Fruit fly (Drosophila melanogaster) whole organism, adult: ENCODE data around the gene Ptpmeg.

Experiments
- CG11617 ChIP-seq: fragments of 200-800 bp; sonication (Bioruptor generic); optimal IDR thresholded peaks from 2 replicates; lab custom pipeline; 2017; ENCODE audit warnings: mild to moderate bottlenecking, missing biosample characterization, missing genetic modification reagents, missing genetic modification characterization
- CG12768 ChIP-seq: fragments of 200-800 bp; sonication (Bioruptor generic); optimal IDR thresholded peaks from 2 replicates; lab custom pipeline; 2017; ENCODE audit warnings: missing biosample characterization, missing genetic modification characterization, mild to moderate bottlenecking, moderate library complexity, missing genetic modification reagents
- CG14711 ChIP-seq: fragments of 200-800 bp; sonication (Bioruptor generic); optimal IDR thresholded peaks from 2 replicates; lab custom pipeline; 2018; ENCODE audit warnings: missing biosample characterization, mild to moderate bottlenecking, missing genetic modification characterization, moderate library complexity
- CG1620 ChIP-seq: fragments of 200-800 bp; sonication (Bioruptor generic); optimal IDR thresholded peaks from 2 replicates; lab custom pipeline; 2016; ENCODE audit warnings: missing biosample characterization, missing genetic modification characterization
- CG33017 ChIP-seq: fragments of 200-800 bp; sonication (Bioruptor generic); optimal IDR thresholded peaks from 2 replicates; lab custom pipeline; 2018; ENCODE audit warnings: missing biosample characterization, mild to moderate bottlenecking, missing genetic modification characterization, moderate library complexity
- CG5204 ChIP-seq: fragments of 200-800 bp; sonication (Bioruptor generic); optimal IDR thresholded peaks from 2 replicates; lab custom pipeline; 2016; ENCODE audit warnings: missing biosample characterization, missing genetic modification characterization
- CG7045 ChIP-seq: fragments of 200-800 bp; sonication (Bioruptor generic); optimal IDR thresholded peaks from 2 replicates; lab custom pipeline; 2017; ENCODE audit warnings: missing biosample characterization, mild to moderate bottlenecking, missing genetic modification characterization
- CG7101 ChIP-seq: fragments of 200-800 bp; sonication (Bioruptor generic); optimal IDR thresholded peaks from 2 replicates; lab custom pipeline; 2018; ENCODE audit warnings: missing biosample characterization, mild to moderate bottlenecking, missing genetic modification characterization, moderate library complexity
- Clk ChIP-seq: fragments of 200-800 bp; sonication (Bioruptor generic); optimal IDR thresholded peaks from 2 replicates; lab custom pipeline; 2017; ENCODE audit warnings: missing biosample characterization, missing genetic modification characterization
- Crg-1 ChIP-seq: fragments of 200-800 bp; sonication (Bioruptor generic); optimal IDR thresholded peaks from 2 replicates; lab custom pipeline; 2016; ENCODE audit warnings: missing biosample characterization, missing genetic modification characterization
- Hr96 ChIP-seq: fragments of 200-800 bp; sonication (Bioruptor generic); optimal IDR thresholded peaks from 2 replicates; lab custom pipeline; 2016; ENCODE audit warnings: missing biosample characterization, missing genetic modification characterization
- Mnt ChIP-seq: fragments of 200-800 bp; sonication (Bioruptor generic); optimal IDR thresholded peaks from 2 replicates; lab custom pipeline; 2016; ENCODE audit warnings: missing biosample characterization, mild to moderate bottlenecking, missing genetic modification characterization
- bab1 ChIP-seq: fragments of 200-800 bp; sonication (Bioruptor generic); optimal IDR thresholded peaks from 3 replicates; lab custom pipeline; 2019; ENCODE audit warnings: missing biosample characterization, mild to moderate bottlenecking, missing genetic modification characterization, moderate library complexity
- cic ChIP-seq: fragments of 200-800 bp; sonication (Bioruptor generic); optimal IDR thresholded peaks from 2 replicates; lab custom pipeline; 2017; ENCODE audit warnings: missing biosample characterization, mild to moderate bottlenecking, missing genetic modification characterization, moderate library complexity
- cnc ChIP-seq, 2 experiments: fragments of >200 bp; optimal IDR thresholded peaks; 2 replicates each; lab custom pipeline; 2017
- kay ChIP-seq: fragments of 200-800 bp; sonication (Bioruptor generic); peaks from one replicate; lab custom pipeline; 2016; ENCODE audit warnings: missing biosample characterization, missing genetic modification characterization, borderline replicate concordance
- ovo ChIP-seq: fragments of 200-800 bp; sonication (Bioruptor generic); optimal IDR thresholded peaks from 2 replicates; lab custom pipeline; 2016; ENCODE audit warnings: missing biosample characterization, missing genetic modification characterization
- pad ChIP-seq: fragments of 200-800 bp; sonication (Bioruptor generic); optimal IDR thresholded peaks from 3 replicates; lab custom pipeline; 2017; ENCODE audit warnings: missing biosample characterization, missing genetic modification characterization, mild to moderate bottlenecking, moderate library complexity, missing genetic modification reagents
- tj ChIP-seq: fragments of 200-800 bp; sonication (Bioruptor generic); optimal IDR thresholded peaks from 3 replicates; lab custom pipeline; 2017; ENCODE audit warnings: missing biosample characterization, mild to moderate bottlenecking, missing genetic modification characterization, moderate library complexity
- toe ChIP-seq: fragments of 200-800 bp; sonication (Bioruptor generic); optimal IDR thresholded peaks from 2 replicates; lab custom pipeline; 2016; ENCODE audit warnings: missing biosample characterization, missing genetic modification characterization

The Ptpmeg gene

dm6 chr3L:395192-395591 is 67.3 kb downstream of the Ptpmeg start:
- TF ChIP-seq CG7101 = no peak
- no peak for TF ChIP-seq CG1620 (GFP tag; lab: Kevin White, UChicago)
- TF ChIP-seq CG14711 (tag; lab: Kevin White, UChicago) = no peak
- no peak for TF ChIP-seq Clk (GFP tag; lab: Kevin White, UChicago)
- no peak for TF ChIP-seq CG33017 (tag; lab: Kevin White, UChicago)
- no peak for TF ChIP-seq cnc (optimal IDR thresholded peaks at IDR 0.05; lab: Kevin White, UChicago)
- no peak for TF ChIP-seq Mnt (GFP tag; lab: Kevin White, UChicago)
- TF ChIP-seq CG11617 (GFP tag; lab: Kevin White, UChicago) = no peak
- TF ChIP-seq bab1 (GFP tag; lab: Kevin White, UChicago) = no peak
- TF ChIP-seq toe (GFP tag; lab: Kevin White, UChicago) = no peak
- TF ChIP-seq kay (GFP tag; lab: Kevin White, UChicago) = no peak
- TF ChIP-seq pad (GFP tag; lab: Kevin White, UChicago) = no peak
- TF ChIP-seq ovo = no peak
- no peak for TF ChIP-seq CG12768 (GFP tag; lab: Kevin White, UChicago)
- no peak for TF ChIP-seq cic (GFP tag; lab: Kevin White, UChicago)

- TF ChIP-seq bab1 (GFP tag; lab: Kevin White, UChicago) (no peak), Crg-1 (GFP tag; lab: Kevin White, UChicago) (no peak), toe (GFP tag; lab: Kevin White, UChicago) (no peak), CG7045 (no peak), ovo (no peak), kay (GFP tag; lab: Kevin White, UChicago) (no peak), pad (GFP tag; lab: Kevin White, UChicago) (no peak), CG5204 (GFP tag; lab: Kevin White, UChicago) (no peak), CG1620 (GFP tag; lab: Kevin White, UChicago) (no peak), tj (GFP tag; lab: Kevin White, UChicago) (no peak), CG7101 (no peak), Hr96 (GFP tag; lab: Kevin White, UChicago) (no peak), CG14711 (tag; lab: Kevin White, UChicago) (no peak), cic (GFP tag; lab: Kevin White, UChicago) (no peak), Clk (GFP tag; lab: Kevin White, UChicago) (no peak), Mnt (GFP tag; lab: Kevin White, UChicago) (no peak), CG33017 (tag; lab: Kevin White, UChicago) (no peak)
These were observed 72.4 kb downstream of the Ptpmeg start for dm6 chr3L:400252-400651.
